Worm (Caenorhabditis elegans): ENCODE results near the gene srbc-31.

Gene srbc-31

DNA sequence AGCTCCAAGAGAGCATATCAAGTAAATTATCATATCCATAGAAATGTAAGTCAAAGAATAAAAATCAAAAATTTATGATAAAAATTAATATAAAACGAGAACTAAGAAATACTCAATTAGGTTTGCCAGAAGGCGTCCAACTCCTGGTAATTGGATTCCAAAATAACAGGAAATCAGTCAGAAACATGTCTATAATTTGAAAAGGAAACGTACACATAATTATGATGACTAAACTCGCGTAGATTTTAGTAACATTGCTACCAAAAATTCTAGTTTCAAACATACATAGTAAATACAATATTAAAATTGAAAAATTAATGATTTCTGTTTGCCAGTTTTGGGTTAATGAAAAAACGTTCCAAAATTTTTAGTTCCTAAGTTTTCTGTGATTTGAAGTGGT lies 7.3 kb upstream of the srbc-31 start, which contains the start of gene srbc-33:
TSS of gene srbc-33 (minus strand) at position 101 of the 400 bp plus-strand sequence.
- TF ChIP-seq npax-4 (tag; optimal IDR thresholded peaks at IDR 0.05) (no peak), gmeb-2 (tag; optimal IDR thresholded peaks at IDR 0.05) (no peak), tbx-2 (tag; optimal IDR thresholded peaks at IDR 0.05) (no peak), dve-1 (tag; optimal IDR thresholded peaks at IDR 0.05) (no peak), T23F11.4 (GFP tag; optimal IDR thresholded peaks at IDR 0.05) (no peak), ztf-16 (tag; optimal IDR thresholded peaks at IDR 0.05) (no peak), hlh-15 (tag; optimal IDR thresholded peaks at IDR 0.05) (no peak)

DNA sequence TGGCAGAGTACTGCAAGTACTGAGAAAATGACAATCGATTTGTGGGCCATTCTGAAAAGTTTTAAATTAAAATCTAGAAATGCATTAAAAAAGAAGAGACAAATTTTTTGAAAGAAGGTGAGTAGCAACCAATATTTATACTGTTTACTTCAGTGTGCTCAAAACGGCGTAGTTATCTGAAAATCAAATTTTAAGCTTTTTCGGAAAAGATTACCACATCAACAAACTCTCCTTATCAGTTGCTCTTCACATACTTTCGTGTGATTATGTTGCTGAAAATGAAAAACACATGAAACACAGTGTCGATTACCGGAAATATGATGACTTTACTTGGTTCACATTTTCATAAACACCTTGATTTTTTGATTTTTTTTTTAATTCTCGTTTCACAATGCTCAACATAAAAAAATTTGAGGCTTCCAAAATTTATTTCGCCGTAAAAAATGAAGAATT lies 5.2 kb upstream of the srbc-31 start, which contains the start of gene lys-7:
TSS of gene lys-7 (minus strand) at position 51 of the 453 bp plus-strand sequence.
- TF ChIP-seq sdc-2 (tag; optimal IDR thresholded peaks at IDR 0.05) (no peak), pat-9 (tag; optimal IDR thresholded peaks at IDR 0.05) (no peak), ceh-30 (tag; optimal IDR thresholded peaks at IDR 0.05) (no peak), unc-55 (GFP tag; optimal IDR thresholded peaks at IDR 0.05) (no peak), mec-3 (tag; optimal IDR thresholded peaks at IDR 0.05; ENCODE audit: borderline replicate concordance) (no peak), ets-4 (tag; optimal IDR thresholded peaks at IDR 0.05) (no peak), nfya-1 (tag; optimal IDR thresholded peaks at IDR 0.05) (no peak), fkh-10 (GFP tag; optimal IDR thresholded peaks at IDR 0.05) (no peak)

DNA sequence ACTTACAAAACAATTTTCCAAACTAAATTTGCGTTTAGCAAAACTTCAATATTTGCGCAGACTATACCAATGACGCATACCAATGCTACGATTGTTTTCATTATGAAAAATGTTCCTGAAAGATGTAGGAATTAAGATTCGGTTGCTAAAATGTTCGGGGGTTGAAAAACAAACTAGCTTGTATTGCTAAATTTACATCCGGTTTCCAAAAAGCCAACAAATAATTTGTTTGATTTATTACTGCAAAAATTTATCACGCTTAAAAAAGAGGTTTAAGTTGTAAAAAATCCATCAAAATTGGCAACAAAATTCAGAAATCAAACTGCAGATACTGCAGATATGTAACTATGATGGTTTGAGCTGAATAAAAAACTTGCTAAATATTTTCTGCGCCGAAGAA lies 3.0 kb upstream of the srbc-31 start, which contains the start of gene srbc-30:
TSS of gene srbc-30 (minus strand) at position 101 of the 400 bp plus-strand sequence.
- no peak for TF ChIP-seq ceh-9 (tag; optimal IDR thresholded peaks at IDR 0.05)
- no peak for TF ChIP-seq K09A11.1 (tag; optimal IDR thresholded peaks at IDR 0.05; ENCODE audit: insufficient read depth)
- TF ChIP-seq ahr-1 (tag; optimal IDR thresholded peaks at IDR 0.05): no peak
- no peak for TF ChIP-seq ceh-24 (tag; optimal IDR thresholded peaks at IDR 0.05)
- TF ChIP-seq unc-86 (tag; optimal IDR thresholded peaks at IDR 0.05): no peak
- TF ChIP-seq pros-1 (tag; optimal IDR thresholded peaks at IDR 0.05): no peak
- no peak for TF ChIP-seq dmd-4 (tag; optimal IDR thresholded peaks at IDR 0.05; ENCODE audit: borderline replicate concordance)
- no peak for TF ChIP-seq mec-3 (tag; optimal IDR thresholded peaks at IDR 0.05; ENCODE audit: borderline replicate concordance)
- no peak for TF ChIP-seq K02D7.2 (tag; optimal IDR thresholded peaks at IDR 0.05)
- no peak for TF ChIP-seq odd-2 (tag; optimal IDR thresholded peaks at IDR 0.05)
- no peak for TF ChIP-seq tbx-7 (tag; optimal IDR thresholded peaks at IDR 0.05)
- TF ChIP-seq che-1 (tag; optimal IDR thresholded peaks at IDR 0.05): no peak
- TF ChIP-seq pag-3 (tag; optimal IDR thresholded peaks at IDR 0.05; ENCODE audit: borderline replicate concordance): no peak
- TF ChIP-seq lin-11 (tag; optimal IDR thresholded peaks at IDR 0.05): no peak
- no peak for TF ChIP-seq C08G9.2 (tag; optimal IDR thresholded peaks at IDR 0.05)
- no peak for TF ChIP-seq madf-2 (tag; optimal IDR thresholded peaks at IDR 0.05)
- no peak for TF ChIP-seq pax-1 (tag; optimal IDR thresholded peaks at IDR 0.05)
- no peak for TF ChIP-seq nhr-11 (tag; optimal IDR thresholded peaks at IDR 0.05)
- TF ChIP-seq pha-2 (tag; optimal IDR thresholded peaks at IDR 0.05): no peak

DNA sequence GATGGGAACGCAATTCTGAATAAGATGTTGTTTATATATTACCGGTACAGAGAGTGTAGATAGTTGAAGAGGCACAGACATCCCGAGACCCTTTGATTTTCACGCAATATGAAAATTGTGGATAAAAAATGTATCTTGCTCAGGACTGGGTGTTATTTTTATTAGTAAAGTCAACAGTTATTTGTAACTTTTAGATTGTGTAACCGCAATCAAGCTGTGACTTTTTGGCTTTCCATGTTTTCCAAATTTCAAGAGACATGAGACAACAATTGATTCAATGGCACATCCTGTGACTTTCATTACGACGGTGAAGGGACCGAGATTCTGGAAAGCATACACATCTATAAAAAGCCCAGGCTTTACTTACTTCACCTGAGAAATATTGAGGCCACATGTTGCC lies 1.2 kb downstream of the srbc-31 start:
- TF ChIP-seq ceh-24 (tag; optimal IDR thresholded peaks at IDR 0.05): no peak
- TF ChIP-seq eyg-1 (tag; optimal IDR thresholded peaks at IDR 0.05): no peak
- no peak for TF ChIP-seq rnt-1 (tag; optimal IDR thresholded peaks at IDR 0.05)
- TF ChIP-seq K09A11.1 (tag; optimal IDR thresholded peaks at IDR 0.05; ENCODE audit: insufficient read depth): no peak
- no peak for TF ChIP-seq elt-4 (tag; optimal IDR thresholded peaks at IDR 0.05)
- no peak for TF ChIP-seq odd-2 (tag; optimal IDR thresholded peaks at IDR 0.05)
- no peak for TF ChIP-seq C38D4.7 (GFP tag; optimal IDR thresholded peaks at IDR 0.05)
- no peak for TF ChIP-seq che-1 (tag; optimal IDR thresholded peaks at IDR 0.05)
- no peak for TF ChIP-seq F13H6.1 (tag; optimal IDR thresholded peaks at IDR 0.05)
- no peak for TF ChIP-seq ceh-2 (tag; optimal IDR thresholded peaks at IDR 0.05)
- no peak for TF ChIP-seq ceh-19 (GFP tag; optimal IDR thresholded peaks at IDR 0.05)
- no peak for TF ChIP-seq fkh-6 (tag; optimal IDR thresholded peaks at IDR 0.05)
- TF ChIP-seq ceh-9 (tag; optimal IDR thresholded peaks at IDR 0.05): no peak
- no peak for TF ChIP-seq pqm-1 (tag; optimal IDR thresholded peaks at IDR 0.05)
- no peak for TF ChIP-seq dve-1 (tag; optimal IDR thresholded peaks at IDR 0.05)
